Worm (Caenorhabditis elegans) whole organism, late embryonic: ENCODE results near the gene scl-1.
A peak's percentile ranks its signal among the peaks of the same experiment; 100 is the strongest.

Source experiments
- C38D4.7 ChIP-seq: fragments of 200-800 bp; sonication (Bioruptor generic); optimal IDR thresholded peaks from 2 replicates; lab custom pipeline; 2018; ENCODE audit warnings: mild to moderate bottlenecking, missing genetic modification characterization, moderate library complexity, missing compliant biosample characterization
- F13H6.1 ChIP-seq: sonication (generic microtip); optimal IDR thresholded peaks from 2 replicates; lab custom pipeline; 2016; ENCODE audit warnings: missing genetic modification characterization, missing compliant biosample characterization
- K02D7.2 ChIP-seq: sonication (generic microtip); optimal IDR thresholded peaks from 2 replicates; lab custom pipeline; 2017; ENCODE audit warnings: mild to moderate bottlenecking, missing genetic modification characterization, missing compliant biosample characterization
- K09A11.1 ChIP-seq: sonication (generic microtip); optimal IDR thresholded peaks from 2 replicates; lab custom pipeline; 2017; ENCODE audit warnings: antibody characterized with exemption, mild to moderate bottlenecking, missing genetic modification characterization, missing compliant biosample characterization; ENCODE audit not compliant: insufficient read depth
- ceh-14 ChIP-seq: sonication (generic microtip); optimal IDR thresholded peaks from 2 replicates; lab custom pipeline; 2016; ENCODE audit warnings: missing genotype, missing genetic modification characterization, missing compliant biosample characterization
- ceh-18 ChIP-seq: sonication (generic microtip); optimal IDR thresholded peaks from 2 replicates; lab custom pipeline; 2016; ENCODE audit warnings: missing genetic modification characterization, missing compliant biosample characterization
- ceh-19 ChIP-seq: fragments of 200-800 bp; sonication (Bioruptor generic); optimal IDR thresholded peaks from 2 replicates; lab custom pipeline; 2018; ENCODE audit warnings: mild to moderate bottlenecking, missing genetic modification characterization, missing compliant biosample characterization
- ceh-2 ChIP-seq: sonication (generic microtip); optimal IDR thresholded peaks from 2 replicates; lab custom pipeline; 2016; ENCODE audit warnings: missing genotype, missing genetic modification characterization, missing compliant biosample characterization
- ceh-24 ChIP-seq: sonication (generic microtip); optimal IDR thresholded peaks from 2 replicates; lab custom pipeline; 2016; ENCODE audit warnings: mild to moderate bottlenecking, missing genetic modification characterization, missing compliant biosample characterization
- ceh-31 ChIP-seq: sonication (generic microtip); optimal IDR thresholded peaks from 2 replicates; lab custom pipeline; 2016; ENCODE audit warnings: missing genetic modification characterization, missing compliant biosample characterization
- ceh-34 ChIP-seq: sonication (generic microtip); optimal IDR thresholded peaks from 2 replicates; lab custom pipeline; 2016; ENCODE audit warnings: mild to moderate bottlenecking, missing genetic modification characterization, missing compliant biosample characterization
- ceh-9 ChIP-seq: sonication (generic microtip); optimal IDR thresholded peaks from 2 replicates; lab custom pipeline; 2016; ENCODE audit warnings: mild to moderate bottlenecking, missing genetic modification characterization, inconsistent platforms, missing compliant biosample characterization
- dve-1 ChIP-seq: sonication (generic microtip); optimal IDR thresholded peaks from 2 replicates; lab custom pipeline; 2017; ENCODE audit warnings: antibody characterized with exemption, mild to moderate bottlenecking, missing genetic modification characterization, missing compliant biosample characterization
- elt-2 ChIP-seq: sonication (generic microtip); optimal IDR thresholded peaks from 2 replicates; lab custom pipeline; 2016; ENCODE audit warnings: missing genetic modification reagents, missing genetic modification characterization, missing compliant biosample characterization
- fkh-6 ChIP-seq: sonication (generic microtip); optimal IDR thresholded peaks from 2 replicates; lab custom pipeline; 2016; ENCODE audit warnings: missing genetic modification characterization, missing compliant biosample characterization
- gmeb-2 ChIP-seq: sonication (generic microtip); optimal IDR thresholded peaks from 2 replicates; lab custom pipeline; 2016; ENCODE audit warnings: missing genetic modification characterization, inconsistent platforms, missing compliant biosample characterization
- hlh-15 ChIP-seq: sonication (generic microtip); optimal IDR thresholded peaks from 2 replicates; lab custom pipeline; 2016; ENCODE audit warnings: missing genetic modification characterization, missing compliant biosample characterization
- hlh-30 ChIP-seq: sonication (generic microtip); optimal IDR thresholded peaks from 2 replicates; lab custom pipeline; 2017; ENCODE audit warnings: antibody characterized with exemption, missing genetic modification characterization, missing compliant biosample characterization; ENCODE audit not compliant: insufficient read depth
- mec-3 ChIP-seq: sonication (generic microtip); optimal IDR thresholded peaks from 2 replicates; lab custom pipeline; 2016; ENCODE audit warnings: borderline replicate concordance, missing genetic modification characterization, missing compliant biosample characterization
- nhr-11 ChIP-seq: fragments of 150-350 bp; optimal IDR thresholded peaks from 2 replicates; lab custom pipeline; 2014; ENCODE audit warnings: missing biosample characterization, missing genetic modification characterization
- nhr-232 ChIP-seq: sonication (generic microtip); optimal IDR thresholded peaks from 2 replicates; lab custom pipeline; 2016; ENCODE audit warnings: missing genetic modification characterization, missing compliant biosample characterization
- npax-4 ChIP-seq: sonication (generic microtip); optimal IDR thresholded peaks from 2 replicates; lab custom pipeline; 2016; ENCODE audit warnings: missing genetic modification characterization, missing compliant biosample characterization
- odd-2 ChIP-seq: sonication (generic microtip); optimal IDR thresholded peaks from 2 replicates; lab custom pipeline; 2017; ENCODE audit warnings: antibody characterized with exemption, mild to moderate bottlenecking, missing genetic modification characterization, missing compliant biosample characterization
- pag-3 ChIP-seq: sonication (generic microtip); optimal IDR thresholded peaks from 2 replicates; lab custom pipeline; 2016; ENCODE audit warnings: missing compliant biosample characterization, missing genetic modification characterization, borderline replicate concordance
- pat-9 ChIP-seq: fragments of 200-800 bp; sonication (Bioruptor generic); optimal IDR thresholded peaks from 2 replicates; lab custom pipeline; 2018; ENCODE audit warnings: mild to moderate bottlenecking, missing genetic modification characterization, moderate library complexity, missing compliant biosample characterization
- pha-2 ChIP-seq: sonication (generic microtip); optimal IDR thresholded peaks from 2 replicates; lab custom pipeline; 2017; ENCODE audit warnings: mild to moderate bottlenecking, missing genetic modification characterization, missing compliant biosample characterization
- pha-4 ChIP-seq: fragments of 150-350 bp; optimal IDR thresholded peaks from 2 replicates; lab custom pipeline; 2018; ENCODE audit warnings: missing biosample characterization, missing genetic modification reagents, missing genetic modification characterization
- pqm-1 ChIP-seq: sonication (generic microtip); optimal IDR thresholded peaks from 2 replicates; lab custom pipeline; 2016; ENCODE audit warnings: missing genetic modification characterization, missing compliant biosample characterization
- pros-1 ChIP-seq: fragments of 150-350 bp; optimal IDR thresholded peaks from 2 replicates; lab custom pipeline; 2014; ENCODE audit warnings: missing biosample characterization, missing genetic modification reagents, missing genetic modification characterization
- ref-2 ChIP-seq: sonication (generic microtip); optimal IDR thresholded peaks from 2 replicates; lab custom pipeline; 2016; ENCODE audit warnings: missing genetic modification characterization, missing compliant biosample characterization
- sdc-2 ChIP-seq: sonication (generic microtip); optimal IDR thresholded peaks from 2 replicates; lab custom pipeline; 2016; ENCODE audit warnings: missing genotype, missing genetic modification characterization, missing compliant biosample characterization
- tbx-7 ChIP-seq: sonication (generic microtip); optimal IDR thresholded peaks from 2 replicates; lab custom pipeline; 2016; ENCODE audit warnings: missing genotype, missing genetic modification characterization, missing compliant biosample characterization
- unc-3 ChIP-seq, 2 experiments: fragments of 200-800 bp in 1 of 2; sonication (Bioruptor generic) in 1 of 2; sonication (generic microtip) in 1 of 2; conservative IDR thresholded peaks in 1 of 2; optimal IDR thresholded peaks in 1 of 2; 2 replicates each; pipeline versions ENCODE4 v1.3.6 to Lab custom; 2016 to 2022; ENCODE audit warnings: missing compliant biosample characterization in 2 of 2, missing genetic modification characterization in 2 of 2, missing genetic modification reagents in 1 of 2
- unc-42 ChIP-seq: sonication (generic microtip); optimal IDR thresholded peaks from 2 replicates; lab custom pipeline; 2016; ENCODE audit warnings: missing genotype, missing genetic modification characterization, missing compliant biosample characterization
- unc-86 ChIP-seq: sonication (generic microtip); optimal IDR thresholded peaks from 2 replicates; lab custom pipeline; 2016; ENCODE audit warnings: missing genetic modification characterization, missing compliant biosample characterization
- zip-5 ChIP-seq: sonication (generic microtip); optimal IDR thresholded peaks from 2 replicates; lab custom pipeline; 2016; ENCODE audit warnings: missing genetic modification characterization, missing compliant biosample characterization
- ztf-16 ChIP-seq: sonication (generic microtip); optimal IDR thresholded peaks from 2 replicates; lab custom pipeline; 2017; ENCODE audit warnings: missing genetic modification characterization, missing compliant biosample characterization

The scl-1 gene

ce11 chrIV:13056026-13056425 is at the start of gene scl-1:
Gene scl-1 (plus strand): TSS chrIV:13056326.
- TF ChIP-seq odd-2 (tag; lab: Kevin White, UChicago) (no peak), elt-2 (no peak), hlh-30 (no peak), ceh-31 (tag; lab: Kevin White, UChicago) (no peak), tbx-7 (tag; lab: Kevin White, UChicago) (no peak), ceh-9 (tag; lab: Kevin White, UChicago) (no peak), ceh-24 (tag; lab: Kevin White, UChicago) (no peak), ceh-34 (tag; lab: Kevin White, UChicago) (no peak), nhr-232 (tag; lab: Kevin White, UChicago) (no peak), pat-9 (tag; lab: Kevin White, UChicago) (no peak), hlh-15 (no peak), K02D7.2 (no peak), unc-3 (GFP tag; conservative IDR thresholded peaks at IDR 0.05; lab: Robert Waterston, UW) (no peak), unc-3 (tag; optimal IDR thresholded peaks at IDR 0.05; lab: Kevin White, UChicago) (no peak), pros-1 (no peak), ceh-18 (no peak), npax-4 (no peak)

DNA sequence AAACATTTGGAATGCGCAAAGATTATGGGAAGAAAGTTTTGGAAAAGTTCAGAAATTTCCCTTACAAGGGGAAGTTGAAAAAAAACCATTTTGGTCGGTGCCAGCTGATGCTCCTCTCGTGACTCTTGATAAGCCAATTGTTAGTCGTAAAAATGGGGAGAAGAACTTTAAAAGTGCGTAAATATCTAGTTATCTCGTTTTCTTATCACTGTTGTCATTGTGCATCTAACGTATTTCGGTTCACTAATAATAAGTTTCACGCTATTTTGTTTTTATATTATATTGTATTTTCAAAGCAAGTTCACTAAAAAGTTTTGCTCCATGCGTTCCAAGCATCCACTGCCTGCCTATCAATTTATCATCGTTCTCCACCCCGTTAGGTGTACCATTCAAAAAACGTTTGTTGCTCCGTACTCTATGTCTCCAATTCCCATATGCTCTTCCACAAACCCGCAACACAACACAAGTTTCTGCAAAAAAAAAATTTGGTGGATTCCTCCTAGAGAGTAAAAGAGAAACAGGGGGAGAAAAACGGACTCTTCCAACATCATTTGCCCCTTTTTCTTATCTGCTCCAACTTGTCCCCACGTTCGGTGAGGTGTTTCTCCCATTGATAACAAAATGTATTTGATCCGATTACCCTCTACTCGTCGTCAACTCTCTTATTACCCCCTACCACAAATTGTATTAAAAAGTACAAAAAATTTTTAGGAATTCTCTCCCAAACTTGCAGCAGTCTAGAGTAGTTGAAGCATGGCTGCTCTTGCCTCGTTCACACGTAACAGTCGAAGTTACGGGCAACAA is 47.5 kb upstream of the scl-1 start, which contains the start of gene mbk-2:
mbk-2 (plus strand) TSS at position 754 of the 804 bp plus-strand sequence.
- no peak for TF ChIP-seq unc-86
- no peak for TF ChIP-seq ceh-19
- TF ChIP-seq unc-42 (tag; lab: Kevin White, UChicago), result no peak
- no peak for TF ChIP-seq pqm-1
- peak; percentile 53 for TF ChIP-seq elt-2
- no peak for TF ChIP-seq zip-5 (tag; lab: Kevin White, UChicago)
- TF ChIP-seq gmeb-2 (tag; lab: Kevin White, UChicago), result no peak
- TF ChIP-seq, all 69 proteins: peak for 1

ce11 chrIV:13009507-13009906 is 46.6 kb upstream of the scl-1 start:
- TF ChIP-seq pha-4, result no peak

- TF ChIP-seq ceh-31 (tag; lab: Kevin White, UChicago), result peak; percentile 67
- TF ChIP-seq mec-3, result no peak
- TF ChIP-seq pros-1, result peak; percentile 37
- no peak for TF ChIP-seq ceh-2 (tag; lab: Kevin White, UChicago)
- TF ChIP-seq nhr-11 (tag; lab: Kevin White, UChicago), result no peak
- TF ChIP-seq K09A11.1 (tag; lab: Kevin White, UChicago), result no peak
- no peak for TF ChIP-seq fkh-6
- TF ChIP-seq pha-2 (tag; lab: Kevin White, UChicago), result no peak
- no peak for TF ChIP-seq ref-2 (tag; lab: Kevin White, UChicago)
- TF ChIP-seq ceh-18, result no peak
- no peak for TF ChIP-seq F13H6.1
- TF ChIP-seq ztf-16, result no peak
Observed at ce11 chrIV:13013231-13013630, 42.9 kb upstream of the scl-1 start.

- no peak for TF ChIP-seq pag-3 (tag; lab: Kevin White, UChicago)
- TF ChIP-seq ceh-19, result no peak
- TF ChIP-seq dve-1 (tag; lab: Kevin White, UChicago), result no peak
- no peak for TF ChIP-seq sdc-2 (tag; lab: Kevin White, UChicago)
- TF ChIP-seq ceh-14 (tag; lab: Kevin White, UChicago), result no peak
- no peak for TF ChIP-seq ceh-24 (tag; lab: Kevin White, UChicago)
- TF ChIP-seq odd-2 (tag; lab: Kevin White, UChicago), result no peak
- no peak for TF ChIP-seq unc-86
- TF ChIP-seq C38D4.7, result no peak
- TF ChIP-seq, all 69 proteins: peak for 0
Observed at ce11 chrIV:13013711-13014341, 42.3 kb upstream of the scl-1 start.
